Worm (Caenorhabditis elegans) whole organism, young adult: ENCODE measurements around the gene lido-17.

Experiments used
- B0019.2 ChIP-seq: fragments of 200-800 bp; sonication (Bioruptor generic); conservative IDR thresholded peaks from 2 replicates; pipeline ENCODE4 v1.3.6; 2022; ENCODE audit warnings: missing genetic modification reagents, missing genetic modification characterization, missing compliant biosample characterization
- F49E8.2 ChIP-seq: sonication (generic microtip); optimal IDR thresholded peaks from 3 replicates; lab custom pipeline; 2017; ENCODE audit warnings: missing genetic modification characterization, mild to moderate bottlenecking, missing compliant biosample characterization, antibody characterized with exemption, moderate library complexity; ENCODE audit not compliant: insufficient read depth
- K11D2.4 ChIP-seq: fragments of 200-800 bp; sonication (Bioruptor generic); IDR thresholded peaks from 2 replicates; pipeline ENCODE4 v1.3.6; 2022; ENCODE audit warnings: missing genetic modification reagents, missing genetic modification characterization, missing compliant biosample characterization
- Y95B8A.8 ChIP-seq: fragments of 200-800 bp; sonication (Bioruptor generic); IDR thresholded peaks from 2 replicates; pipeline ENCODE4 v1.3.6; 2022; ENCODE audit warnings: missing genetic modification reagents, missing genetic modification characterization, missing compliant biosample characterization
- ama-1 ChIP-seq, 3 experiments: fragments of 150-350 bp in 1 of 3; sonication (generic microtip) in 2 of 3; optimal IDR thresholded peaks; 2 replicates each; lab custom pipeline; 2014 to 2018; ENCODE audit warnings: missing biosample characterization in 2 of 3, missing genetic modification characterization in 2 of 3, missing genetic modification reagents in 2 of 3
- aptf-2 ChIP-seq: fragments of 200-800 bp; sonication (Bioruptor generic); conservative IDR thresholded peaks from 2 replicates; pipeline ENCODE4 v1.3.6; 2022; ENCODE audit warnings: missing genetic modification reagents, missing genetic modification characterization, missing compliant biosample characterization
- aptf-3 ChIP-seq: fragments of 200-800 bp; sonication (Bioruptor generic); IDR thresholded peaks from 2 replicates; pipeline ENCODE4 v1.3.6; 2022; ENCODE audit warnings: missing genetic modification characterization, missing compliant biosample characterization
- atf-7 ChIP-seq: sonication (generic microtip); optimal IDR thresholded peaks from 2 replicates; lab custom pipeline; 2017; ENCODE audit warnings: mild to moderate bottlenecking, missing genetic modification characterization, missing compliant biosample characterization
- attf-6 ChIP-seq: fragments of 200-800 bp; sonication (Bioruptor generic); IDR thresholded peaks from 2 replicates; pipeline ENCODE4 v1.3.6; 2022; ENCODE audit warnings: missing genetic modification reagents, missing genetic modification characterization, missing compliant biosample characterization
- ccch-3 ChIP-seq: fragments of 200-800 bp; sonication (Bioruptor generic); optimal IDR thresholded peaks from 2 replicates; lab custom pipeline; 2018; ENCODE audit warnings: mild to moderate bottlenecking, missing genetic modification characterization, missing compliant biosample characterization
- cebp-2 ChIP-seq: fragments of 200-800 bp; sonication (Bioruptor generic); IDR thresholded peaks from 2 replicates; pipeline ENCODE4 v1.3.6; 2022; ENCODE audit warnings: missing genetic modification characterization, missing compliant biosample characterization
- ceh-58 ChIP-seq: fragments of 200-800 bp; sonication (Bioruptor generic); IDR thresholded peaks from 2 replicates; pipeline ENCODE4 v1.3.6; 2022; ENCODE audit warnings: missing genetic modification characterization, missing compliant biosample characterization
- ceh-91 ChIP-seq: fragments of 200-800 bp; sonication (Bioruptor generic); IDR thresholded peaks from 2 replicates; pipeline ENCODE4 v1.3.6; 2022; ENCODE audit warnings: missing genetic modification reagents, missing genetic modification characterization, missing compliant biosample characterization
- dox-1 ChIP-seq: fragments of 200-800 bp; sonication (Bioruptor generic); IDR thresholded peaks from 2 replicates; pipeline ENCODE4 v1.3.6; 2022; ENCODE audit warnings: missing genetic modification reagents, missing genetic modification characterization, missing compliant biosample characterization
- dpl-1 ChIP-seq: fragments of 150-350 bp; optimal IDR thresholded peaks from 2 replicates; lab custom pipeline; 2014; ENCODE audit warnings: missing biosample characterization, missing genetic modification reagents, missing genetic modification characterization
- efl-1 ChIP-seq: fragments of 150-350 bp; optimal IDR thresholded peaks from 2 replicates; lab custom pipeline; 2014; ENCODE audit warnings: missing biosample characterization, missing genetic modification reagents, missing genetic modification characterization
- egl-44 ChIP-seq: fragments of 200-800 bp; sonication (Bioruptor generic); IDR thresholded peaks from 2 replicates; pipeline ENCODE4 v1.3.6; 2022; ENCODE audit warnings: missing genetic modification reagents, missing genetic modification characterization, missing compliant biosample characterization
- egrh-3 ChIP-seq: fragments of 200-800 bp; sonication (Bioruptor generic); IDR thresholded peaks from 2 replicates; pipeline ENCODE4 v1.3.6; 2022; ENCODE audit warnings: missing genetic modification reagents, missing genetic modification characterization, missing compliant biosample characterization
- ekl-4 ChIP-seq: fragments of 200-800 bp; sonication (Bioruptor generic); IDR thresholded peaks from 2 replicates; pipeline ENCODE4 v1.3.6; 2022; ENCODE audit warnings: missing genetic modification reagents, missing genetic modification characterization, missing compliant biosample characterization
- lag-1 ChIP-seq: fragments of 200-800 bp; sonication (Bioruptor generic); IDR thresholded peaks from 2 replicates; pipeline ENCODE4 v1.3.6; 2022; ENCODE audit warnings: missing genetic modification reagents, missing genetic modification characterization, missing compliant biosample characterization
- let-526 ChIP-seq: fragments of 200-800 bp; sonication (Bioruptor generic); IDR thresholded peaks from 2 replicates; pipeline ENCODE4 v1.3.6; 2022; ENCODE audit warnings: missing genetic modification reagents, missing genetic modification characterization, missing compliant biosample characterization
- lin-26 ChIP-seq: fragments of 200-800 bp; sonication (Bioruptor generic); IDR thresholded peaks from 2 replicates; pipeline ENCODE4 v1.3.6; 2022; ENCODE audit warnings: missing genetic modification reagents, missing genetic modification characterization, missing compliant biosample characterization
- lin-40 ChIP-seq: sonication (generic microtip); optimal IDR thresholded peaks from 2 replicates; lab custom pipeline; 2016; ENCODE audit warnings: missing genetic modification characterization, mild to moderate bottlenecking, missing compliant biosample characterization, missing genotype, missing genetic modification reagents
- lin-54 ChIP-seq: fragments of 200-800 bp; sonication (Bioruptor generic); optimal IDR thresholded peaks from 2 replicates; lab custom pipeline; 2018; ENCODE audit warnings: mild to moderate bottlenecking, missing genetic modification characterization, missing compliant biosample characterization
- lsy-27 ChIP-seq: sonication (generic microtip); optimal IDR thresholded peaks from 2 replicates; lab custom pipeline; 2017; ENCODE audit warnings: missing genetic modification characterization, mild to moderate bottlenecking, missing compliant biosample characterization, antibody characterized with exemption, missing genotype, borderline replicate concordance; ENCODE audit not compliant: insufficient read depth
- nfya-1 ChIP-seq: sonication (generic microtip); optimal IDR thresholded peaks from 2 replicates; lab custom pipeline; 2017; ENCODE audit warnings: antibody characterized with exemption, missing compliant biosample characterization, missing genetic modification characterization, borderline replicate concordance; ENCODE audit not compliant: insufficient read depth
- nfyb-1 ChIP-seq: fragments of 200-800 bp; sonication (Bioruptor generic); IDR thresholded peaks from 2 replicates; pipeline ENCODE4 v1.3.6; 2022; ENCODE audit warnings: missing genetic modification reagents, missing genetic modification characterization, missing compliant biosample characterization
- nhr-27 ChIP-seq: fragments of 200-800 bp; sonication (Bioruptor generic); optimal IDR thresholded peaks from 2 replicates; lab custom pipeline; 2018; ENCODE audit warnings: mild to moderate bottlenecking, missing genetic modification characterization, moderate library complexity, missing compliant biosample characterization
- nhr-80 ChIP-seq: sonication (generic microtip); optimal IDR thresholded peaks from 2 replicates; lab custom pipeline; 2016; ENCODE audit warnings: missing genetic modification characterization, missing compliant biosample characterization
- pbrm-1 ChIP-seq: fragments of 200-800 bp; sonication (Bioruptor generic); IDR thresholded peaks from 2 replicates; pipeline ENCODE4 v1.3.6; 2022; ENCODE audit warnings: missing genetic modification reagents, missing genetic modification characterization, missing compliant biosample characterization
- pha-4 ChIP-seq: fragments of 150-350 bp; sonication (generic microtip); optimal IDR thresholded peaks from 2 replicates; lab custom pipeline; 2014; ENCODE audit warnings: missing biosample characterization, missing genetic modification reagents, missing genetic modification characterization
- rpc-1 ChIP-seq, 2 experiments: fragments of 150-350 bp in 1 of 2; sonication (generic microtip) in 1 of 2; optimal IDR thresholded peaks; 2 replicates each; lab custom pipeline; 2014 to 2018; ENCODE audit warnings: missing biosample characterization in 1 of 2, missing genetic modification characterization in 1 of 2, missing genetic modification reagents in 1 of 2, missing genotype in 1 of 2
- sdz-38 ChIP-seq: sonication (generic microtip); optimal IDR thresholded peaks from 2 replicates; lab custom pipeline; 2016; ENCODE audit warnings: missing genotype, missing genetic modification characterization, missing compliant biosample characterization
- snpc-4 ChIP-seq, 5 experiments: fragments of 150-350 bp in 1 of 5; sonication (generic microtip) in 4 of 5; optimal IDR thresholded peaks; 2 replicates each; lab custom pipeline; 2014 to 2018; ENCODE audit warnings: missing genetic modification characterization in 5 of 5, missing biosample characterization in 3 of 5, antibody characterized with exemption in 2 of 5, mild to moderate bottlenecking in 2 of 5, missing compliant biosample characterization in 2 of 5, missing genotype in 2 of 5, moderate library complexity in 2 of 5, missing genetic modification reagents in 1 of 5
- somi-1 ChIP-seq: fragments of 200-800 bp; sonication (Bioruptor generic); optimal IDR thresholded peaks from 2 replicates; lab custom pipeline; 2018; ENCODE audit warnings: mild to moderate bottlenecking, missing genetic modification characterization, missing compliant biosample characterization
- tbx-9 ChIP-seq: sonication (generic microtip); optimal IDR thresholded peaks from 2 replicates; lab custom pipeline; 2016; ENCODE audit warnings: borderline replicate concordance, missing genetic modification characterization, inconsistent platforms, missing compliant biosample characterization
- zfh-2 ChIP-seq: fragments of 200-800 bp; sonication (Bioruptor generic); conservative IDR thresholded peaks from 2 replicates; pipeline ENCODE4 v1.3.6; 2022; ENCODE audit warnings: missing genetic modification reagents, missing genetic modification characterization, missing compliant biosample characterization
- ztf-25 ChIP-seq: fragments of 200-800 bp; sonication (Bioruptor generic); IDR thresholded peaks from 2 replicates; pipeline ENCODE4 v1.3.6; 2022; ENCODE audit warnings: missing genetic modification reagents, missing genetic modification characterization, missing compliant biosample characterization
- ztf-26 ChIP-seq: sonication (generic microtip); optimal IDR thresholded peaks from 2 replicates; lab custom pipeline; 2017; ENCODE audit warnings: missing genetic modification characterization, missing compliant biosample characterization
- ztf-3 ChIP-seq: fragments of 200-800 bp; sonication (Bioruptor generic); optimal IDR thresholded peaks from 2 replicates; lab custom pipeline; 2018; ENCODE audit warnings: mild to moderate bottlenecking, missing genetic modification characterization, missing compliant biosample characterization

Gene lido-17

ce11 chrII:9372393-9372792 lies 20.2 kb downstream of the lido-17 start, which contains the start of gene C06C3.3:
TSS of gene C06C3.3 (minus strand) at chrII:9372493.
- TF ChIP-seq let-526 (GFP tag; lab: Robert Waterston, UW) (no peak), ztf-26 (tag; lab: Kevin White, UChicago) (no peak), attf-6 (GFP tag; lab: Robert Waterston, UW) (no peak), ceh-91 (no peak), pbrm-1 (GFP tag; lab: Robert Waterston, UW) (no peak), egl-44 (GFP tag; lab: Robert Waterston, UW) (no peak), rpc-1 (optimal IDR thresholded peaks at IDR 0.05; lab: Kevin White, UChicago) (no peak), rpc-1 (tag; optimal IDR thresholded peaks at IDR 0.05; lab: Kevin White, UChicago) (no peak), lin-26 (GFP tag; lab: Robert Waterston, UW) (no peak), nfya-1 (tag; lab: Kevin White, UChicago) (no peak), dpl-1 (GFP tag; lab: Kevin White, UChicago) (no peak), sdz-38 (tag; lab: Kevin White, UChicago) (no peak), egrh-3 (GFP tag; lab: Robert Waterston, UW) (no peak), ama-1 (optimal IDR thresholded peaks at IDR 0.05; lab: Kevin White, UChicago) (no peak), ama-1 (GFP tag; optimal IDR thresholded peaks at IDR 0.05; lab: Kevin White, UChicago) (no peak), Y95B8A.8 (no peak), ceh-58 (GFP tag; lab: Robert Waterston, UW) (no peak), dox-1 (GFP tag; lab: Robert Waterston, UW) (no peak), efl-1 (GFP tag; lab: Kevin White, UChicago) (no peak), aptf-3 (GFP tag; lab: Robert Waterston, UW) (no peak), nfyb-1 (GFP tag; lab: Robert Waterston, UW) (no peak)
- TF ChIP-seq, all 124 proteins: peak for 0

- TF ChIP-seq ztf-26 (tag; lab: Kevin White, UChicago) (no peak), aptf-2 (no peak), lsy-27 (tag; lab: Kevin White, UChicago) (no peak), ekl-4 (GFP tag; lab: Robert Waterston, UW) (no peak)
- TF ChIP-seq, all 124 proteins: peak for 0
These were observed 23.2 kb downstream of the lido-17 start for ce11 chrII:9369394-9369793.

ce11 chrII:9362249-9362648 lies 30.4 kb downstream of the lido-17 start:
- TF ChIP-seq lin-40 (tag; lab: Kevin White, UChicago) (no peak), ccch-3 (GFP tag; lab: Kevin White, UChicago) (no peak), K11D2.4 (GFP tag; lab: Robert Waterston, UW) (no peak), tbx-9 (no peak), pha-4 (no peak), snpc-4 (GFP tag; optimal IDR thresholded peaks at IDR 0.05; lab: Kevin White, UChicago) (no peak), snpc-4 (tag; optimal IDR thresholded peaks at IDR 0.05; lab: Kevin White, UChicago) (no peak), nhr-27 (no peak), zfh-2 (GFP tag; lab: Robert Waterston, UW) (no peak), lag-1 (GFP tag; lab: Robert Waterston, UW) (no peak)

ce11 chrII:9358230-9358629 lies 34.4 kb downstream of the lido-17 start, which contains the start of gene mel-11:
TSS of gene mel-11 (plus strand) at chrII:9358530.
- TF ChIP-seq ekl-4 (GFP tag; lab: Robert Waterston, UW), result no peak
- no peak for TF ChIP-seq atf-7 (tag; lab: Kevin White, UChicago)
- TF ChIP-seq F49E8.2 (tag; lab: Kevin White, UChicago), result no peak
- no peak for TF ChIP-seq ceh-58 (GFP tag; lab: Robert Waterston, UW)
- no peak for TF ChIP-seq ztf-3
- TF ChIP-seq lin-54 (GFP tag; lab: Kevin White, UChicago), result no peak
- no peak for TF ChIP-seq B0019.2
- TF ChIP-seq somi-1 (GFP tag; lab: Kevin White, UChicago), result no peak
- no peak for TF ChIP-seq nhr-80 (tag; lab: Kevin White, UChicago)
- no peak for TF ChIP-seq cebp-2
- TF ChIP-seq ztf-25 (GFP tag; lab: Robert Waterston, UW), result no peak
